Worm (Caenorhabditis elegans): ENCODE measurements around the gene clc-24.

clc-24 gene

ce11 chrIII:1052291-1052690, 42.5 kb downstream of the clc-24 start:
- no peak for TF ChIP-seq Y56A3A.18 (GFP tag; IDR thresholded peaks at IDR 0.05)
- 0 out of 2 replicates have a peak, but pooled peaks have one; percentile 21 for TF ChIP-seq zfh-2 (GFP tag; conservative IDR thresholded peaks at IDR 0.05)

- TF ChIP-seq lin-40 (tag; optimal IDR thresholded peaks at IDR 0.05), result no peak
- no peak for TF ChIP-seq madf-8 (GFP tag; conservative IDR thresholded peaks at IDR 0.05)
- TF ChIP-seq ceh-27 (GFP tag; optimal IDR thresholded peaks at IDR 0.05), result no peak
- TF ChIP-seq F57C9.4 (tag; optimal IDR thresholded peaks at IDR 0.05), result no peak
- TF ChIP-seq ceh-100 (GFP tag; IDR thresholded peaks at IDR 0.05), result no peak
- no peak for TF ChIP-seq cebp-2 (GFP tag; IDR thresholded peaks at IDR 0.05)
- TF ChIP-seq him-1 (tag; optimal IDR thresholded peaks at IDR 0.05), result no peak
- 0 out of 2 replicates have a peak, but pooled peaks have one; percentile 21 for TF ChIP-seq mcd-1 (GFP tag; IDR thresholded peaks at IDR 0.05)
- no peak for TF ChIP-seq cebp-1 (GFP tag; IDR thresholded peaks at IDR 0.05)
- TF ChIP-seq cebp-1 (tag; optimal IDR thresholded peaks at IDR 0.05), result peak; percentile 9
- no peak for TF ChIP-seq snpc-1.1 (tag; optimal IDR thresholded peaks at IDR 0.05; ENCODE audit: insufficient read depth)
- peak; percentile 80; the same call in 1 of the 2 replicates for TF ChIP-seq egrh-3 (GFP tag; IDR thresholded peaks at IDR 0.05)
- peak; percentile 88 for TF ChIP-seq zfh-2 (GFP tag; conservative IDR thresholded peaks at IDR 0.05)
- TF ChIP-seq aptf-3 (GFP tag; IDR thresholded peaks at IDR 0.05), result no peak
- TF ChIP-seq K12H6.12 (tag; optimal IDR thresholded peaks at IDR 0.05), result no peak
- TF ChIP-seq attf-6 (GFP tag; IDR thresholded peaks at IDR 0.05), result no peak
- no peak for TF ChIP-seq nhr-80 (tag; optimal IDR thresholded peaks at IDR 0.05)
- TF ChIP-seq F39B2.1 (GFP tag; IDR thresholded peaks at IDR 0.05), result no peak
- peak; percentile 34; the same call in 1 of the 2 replicates for TF ChIP-seq hmg-1.2 (GFP tag; IDR thresholded peaks at IDR 0.05)
These were observed 43.2 kb downstream of the clc-24 start, which contains the start of gene fbxo-11.2 for ce11 chrIII:1053067-1053466. Gene fbxo-11.2, minus strand, starts transcription at chrIII:1053242.

- TF ChIP-seq C06A6.2 (GFP tag; conservative IDR thresholded peaks at IDR 0.05), result no peak
- no peak for TF ChIP-seq chd-7 (tag; optimal IDR thresholded peaks at IDR 0.05)
- TF ChIP-seq unc-130 (GFP tag; optimal IDR thresholded peaks at IDR 0.05), result no peak
- TF ChIP-seq snpc-1.1 (tag; optimal IDR thresholded peaks at IDR 0.05; ENCODE audit: insufficient read depth), result no peak
- peak; percentile 55 for TF ChIP-seq zfh-2 (GFP tag; conservative IDR thresholded peaks at IDR 0.05)
- no peak for TF ChIP-seq ceh-40 (GFP tag; IDR thresholded peaks at IDR 0.05)
- TF ChIP-seq hlh-12 (tag; optimal IDR thresholded peaks at IDR 0.05), result no peak
- TF ChIP-seq rcor-1 (GFP tag; IDR thresholded peaks at IDR 0.05), result no peak
- no peak for TF ChIP-seq cebp-1 (GFP tag; IDR thresholded peaks at IDR 0.05)
- TF ChIP-seq cebp-1 (tag; optimal IDR thresholded peaks at IDR 0.05), result no peak
These were observed 44.3 kb downstream of the clc-24 start for ce11 chrIII:1054096-1054495.

- TF ChIP-seq sea-2 (GFP tag; IDR thresholded peaks at IDR 0.05) (no peak), rec-8 (tag; optimal IDR thresholded peaks at IDR 0.05) (no peak), F33H1.4 (GFP tag; IDR thresholded peaks at IDR 0.05) (no peak), C17E4.6 (GFP tag; IDR thresholded peaks at IDR 0.05) (no peak), unc-130 (GFP tag; optimal IDR thresholded peaks at IDR 0.05) (no peak), efl-1 (GFP tag; optimal IDR thresholded peaks at IDR 0.05) (no peak), madf-8 (GFP tag; conservative IDR thresholded peaks at IDR 0.05) (no peak), nhr-27 (tag; optimal IDR thresholded peaks at IDR 0.05) (no peak), snpc-3.4 (tag; optimal IDR thresholded peaks at IDR 0.05) (no peak), ceh-79 (tag; optimal IDR thresholded peaks at IDR 0.05) (no peak), ztf-18 (tag; optimal IDR thresholded peaks at IDR 0.05) (no peak), B0019.2 (GFP tag; conservative IDR thresholded peaks at IDR 0.05) (no peak), tlf-1 (GFP tag; optimal IDR thresholded peaks at IDR 0.05) (no peak), mxl-1 (tag; optimal IDR thresholded peaks at IDR 0.05) (no peak), attf-6 (GFP tag; IDR thresholded peaks at IDR 0.05) (no peak), xnd-1 (tag; optimal IDR thresholded peaks at IDR 0.05) (no peak), nhr-179 (tag; optimal IDR thresholded peaks at IDR 0.05) (no peak)
These were observed 48.2 kb downstream of the clc-24 start for ce11 chrIII:1058074-1058473.

Measured in whole organism, young adult.